Fruit fly (Drosophila melanogaster) whole organism, wandering third instar larva: ENCODE data around the gene CG14302.
A peak's percentile ranks its signal among the peaks of the same experiment; 100 is the strongest.

ENCODE experiments used
- Abd-B ChIP-seq: fragments of >200 bp; optimal IDR thresholded peaks from 2 replicates; lab custom pipeline; 2017; ENCODE audit warnings: missing biosample characterization, missing genetic modification characterization
- CG32264 ChIP-seq: fragments of 200-800 bp; sonication (Bioruptor generic); optimal IDR thresholded peaks from 2 replicates; lab custom pipeline; 2016; ENCODE audit warnings: missing biosample characterization, missing genetic modification characterization
- CrebA ChIP-seq: fragments of 200-800 bp; sonication (Bioruptor generic); optimal IDR thresholded peaks from 2 replicates; lab custom pipeline; 2016; ENCODE audit warnings: missing biosample characterization, mild to moderate bottlenecking, missing genetic modification characterization, borderline replicate concordance
- Dfd ChIP-seq: fragments of >200 bp; optimal IDR thresholded peaks from 2 replicates; lab custom pipeline; 2017; ENCODE audit warnings: missing biosample characterization, missing genetic modification characterization
- Dif ChIP-seq: fragments of 200-275, 200-300 bp; sonication (Bioruptor generic); optimal IDR thresholded peaks from 2 replicates; lab custom pipeline; 2018; ENCODE audit warnings: missing biosample characterization, missing genetic modification characterization; ENCODE audit not compliant: partially characterized antibody
- Hr78 ChIP-seq: fragments of >200 bp; optimal IDR thresholded peaks from 2 replicates; lab custom pipeline; 2017; ENCODE audit warnings: missing biosample characterization, missing genetic modification characterization
- Hr83 ChIP-seq: fragments of 200-300 bp; sonication (Bioruptor generic); optimal IDR thresholded peaks from 2 replicates; lab custom pipeline; 2016; ENCODE audit warnings: missing biosample characterization, mild to moderate bottlenecking, missing genetic modification characterization, moderate library complexity; ENCODE audit not compliant: poor library complexity, severe bottlenecking
- Jra ChIP-seq: sonication (Bioruptor generic); optimal IDR thresholded peaks from 2 replicates; lab custom pipeline; 2016; ENCODE audit warnings: missing biosample characterization, missing genetic modification characterization
- Myc ChIP-seq: fragments of >200 bp; optimal IDR thresholded peaks from 2 replicates; lab custom pipeline; 2017
- N ChIP-seq: fragments of >200 bp; optimal IDR thresholded peaks from 2 replicates; lab custom pipeline; 2018; ENCODE audit warnings: missing biosample characterization, missing external identifiers, missing genetic modification characterization
- OdsH ChIP-seq: fragments of 200-800 bp; sonication (Bioruptor generic); optimal IDR thresholded peaks from 2 replicates; lab custom pipeline; 2016; ENCODE audit warnings: missing biosample characterization, mild to moderate bottlenecking, missing genetic modification characterization
- Rel ChIP-seq, 2 experiments: fragments of 200-800 bp; sonication (Bioruptor generic) in 1 of 2; optimal IDR thresholded peaks; 2 replicates in 1 of 2; 3 replicates in 1 of 2; lab custom pipeline; 2016 to 2019; ENCODE audit warnings: mild to moderate bottlenecking in 2 of 2, missing biosample characterization in 2 of 2, missing genetic modification characterization in 2 of 2, moderate library complexity in 1 of 2
- Sp1 ChIP-seq: fragments of 200-800 bp; sonication (Bioruptor generic); optimal IDR thresholded peaks from 3 replicates; lab custom pipeline; 2019; ENCODE audit warnings: missing biosample characterization, mild to moderate bottlenecking, missing genetic modification characterization, moderate library complexity
- br ChIP-seq: fragments of 200-800 bp; sonication (Bioruptor generic); optimal IDR thresholded peaks from 2 replicates; lab custom pipeline; 2016; ENCODE audit warnings: missing biosample characterization, missing genetic modification characterization
- brk ChIP-seq: fragments of 200-800 bp; sonication (Bioruptor generic); optimal IDR thresholded peaks from 2 replicates; lab custom pipeline; 2016; ENCODE audit warnings: missing biosample characterization, mild to moderate bottlenecking, missing genetic modification characterization
- dl ChIP-seq, 2 experiments: fragments of 175-275, 200-275 bp in 1 of 2; fragments of 200-275 bp in 1 of 2; sonication (Bioruptor generic); optimal IDR thresholded peaks; lab custom pipeline; 2018; ENCODE audit warnings: mild to moderate bottlenecking in 2 of 2, missing biosample characterization in 2 of 2, missing genetic modification characterization in 2 of 2, moderate library complexity in 2 of 2; ENCODE audit not compliant: partially characterized antibody in 2 of 2, insufficient read depth in 1 of 2
- dmrt93B ChIP-seq: fragments of 200-800 bp; sonication (Bioruptor generic); optimal IDR thresholded peaks from 2 replicates; lab custom pipeline; 2018; ENCODE audit warnings: missing biosample characterization, mild to moderate bottlenecking, missing genetic modification characterization
- ey ChIP-seq: fragments of 200-800 bp; sonication (Bioruptor generic); optimal IDR thresholded peaks from 2 replicates; lab custom pipeline; 2016; ENCODE audit warnings: missing biosample characterization, missing genetic modification characterization
- foxo ChIP-seq, 2 experiments: fragments of 200-800 bp; sonication (Bioruptor generic); optimal IDR thresholded peaks; 2 replicates in 1 of 2; 3 replicates in 1 of 2; lab custom pipeline; 2016 to 2017; ENCODE audit warnings: missing biosample characterization in 2 of 2, missing genetic modification characterization in 2 of 2
- fru ChIP-seq: fragments of 200-800 bp; sonication (Bioruptor generic); optimal IDR thresholded peaks from 3 replicates; lab custom pipeline; 2016; ENCODE audit warnings: missing biosample characterization, mild to moderate bottlenecking, missing genetic modification characterization
- h ChIP-seq: fragments of 200-800 bp; sonication (Bioruptor generic); optimal IDR thresholded peaks from 3 replicates; lab custom pipeline; 2016; ENCODE audit warnings: missing biosample characterization, mild to moderate bottlenecking, missing genetic modification characterization
- jim ChIP-seq: fragments of 175-275, 200-325 bp; sonication (Bioruptor generic); optimal IDR thresholded peaks from 2 replicates; lab custom pipeline; 2016; ENCODE audit warnings: missing biosample characterization, mild to moderate bottlenecking, missing genetic modification characterization
- lola ChIP-seq: fragments of >200 bp; optimal IDR thresholded peaks from 2 replicates; lab custom pipeline; 2017; ENCODE audit warnings: missing biosample characterization, missing genetic modification characterization
- pan ChIP-seq: fragments of >200 bp; optimal IDR thresholded peaks from 2 replicates; lab custom pipeline; 2017
- psq ChIP-seq: fragments of 200-800 bp; sonication (Bioruptor generic); optimal IDR thresholded peaks from 3 replicates; lab custom pipeline; 2017; ENCODE audit warnings: missing biosample characterization, mild to moderate bottlenecking, missing genetic modification characterization, moderate library complexity
- rgr ChIP-seq: fragments of 200-800 bp; sonication (Bioruptor generic); optimal IDR thresholded peaks from 3 replicates; lab custom pipeline; 2016; ENCODE audit warnings: missing biosample characterization, mild to moderate bottlenecking, missing genetic modification characterization
- sv ChIP-seq: fragments of 200-800 bp; sonication (Bioruptor generic); optimal IDR thresholded peaks from 3 replicates; lab custom pipeline; 2016; ENCODE audit warnings: missing biosample characterization, missing genetic modification characterization
- tai ChIP-seq: sonication (Bioruptor generic); optimal IDR thresholded peaks from 2 replicates; lab custom pipeline; 2016; ENCODE audit warnings: missing biosample characterization, missing genetic modification characterization
- usp ChIP-seq: fragments of >200 bp; optimal IDR thresholded peaks from 2 replicates; lab custom pipeline; 2017; ENCODE audit warnings: missing biosample characterization, missing genetic modification characterization
- woc ChIP-seq: sonication (Bioruptor generic); optimal IDR thresholded peaks from 2 replicates; lab custom pipeline; 2016; ENCODE audit warnings: missing biosample characterization, mild to moderate bottlenecking, missing genetic modification characterization

The CG14302 gene

DNA sequence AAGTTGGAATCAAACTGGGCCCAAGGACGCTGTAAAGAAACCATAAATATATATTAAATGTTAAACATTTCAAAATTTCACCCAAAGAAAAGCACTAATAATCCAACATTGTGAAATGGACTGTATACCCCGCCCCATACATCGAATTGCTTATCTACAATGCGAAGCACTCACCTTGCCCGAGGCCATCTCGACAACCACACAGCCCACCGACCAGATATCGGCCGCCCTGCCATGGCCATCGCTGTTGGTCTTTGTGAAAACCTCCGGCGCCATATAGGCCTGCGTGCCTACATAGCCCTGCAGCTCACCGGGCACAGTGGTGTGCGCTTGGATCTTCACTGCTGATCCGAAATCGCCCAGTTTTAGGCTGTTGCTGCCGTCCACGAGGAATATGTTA is 1.1 kb downstream of the CG14302 start:
- TF ChIP-seq dl (GFP tag; optimal IDR thresholded peaks at IDR 0.05; lab: Kevin White, UChicago; ENCODE audit: insufficient read depth in 1 of 2, partially characterized antibody in 2 of 2) = no peak
- no peak for TF ChIP-seq CG32264
- TF ChIP-seq tai (GFP tag; lab: Kevin White, UChicago) = no peak
- no peak for TF ChIP-seq pan (lab: Kevin White, UChicago)
- TF ChIP-seq Abd-B (GFP tag; lab: Kevin White, UChicago) = no peak
- TF ChIP-seq dmrt93B (GFP tag; lab: Kevin White, UChicago) = no peak
- TF ChIP-seq jim (GFP tag; lab: Kevin White, UChicago) = no peak
- no peak for TF ChIP-seq Dfd (GFP tag; lab: Kevin White, UChicago)
- TF ChIP-seq Hr78 (GFP tag; lab: Kevin White, UChicago) = no peak
- TF ChIP-seq h = no peak
- TF ChIP-seq N = no peak
- TF ChIP-seq Sp1 (GFP tag; lab: Kevin White, UChicago) = no peak
- no peak for TF ChIP-seq brk (GFP tag; lab: Kevin White, UChicago)
- TF ChIP-seq lola (GFP tag; lab: Kevin White, UChicago) = no peak
- TF ChIP-seq fru = no peak
- no peak for TF ChIP-seq woc (GFP tag; lab: Kevin White, UChicago)

DNA sequence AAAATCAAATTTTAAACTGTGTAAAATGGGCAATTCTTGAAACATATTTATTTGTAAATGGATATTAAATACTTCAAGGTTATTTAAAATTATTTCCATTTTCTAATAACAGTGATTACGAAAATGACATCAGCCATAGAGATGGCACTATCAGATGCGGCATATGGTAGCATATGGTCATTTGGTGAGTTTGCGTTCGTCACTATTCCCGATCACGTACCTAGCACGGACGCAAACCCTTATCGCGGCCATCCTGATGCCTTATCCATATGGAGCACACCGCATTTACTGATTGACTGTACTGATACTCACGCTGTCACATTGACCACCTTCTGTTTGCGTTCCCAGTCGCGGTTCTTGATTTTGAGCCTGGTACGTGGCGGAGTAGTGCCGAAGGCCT is 5.6 kb downstream of the CG14302 start:
- TF ChIP-seq usp (no peak), br (GFP tag; lab: Kevin White, UChicago) (no peak), woc (GFP tag; lab: Kevin White, UChicago) (no peak), Dfd (GFP tag; lab: Kevin White, UChicago) (no peak), Sp1 (GFP tag; lab: Kevin White, UChicago) (no peak), Abd-B (GFP tag; lab: Kevin White, UChicago) (no peak), tai (GFP tag; lab: Kevin White, UChicago) (no peak), OdsH (GFP tag; lab: Kevin White, UChicago) (no peak), Rel (GFP tag; optimal IDR thresholded peaks at IDR 0.05; lab: Kevin White, UChicago) (no peak), Rel (tag; optimal IDR thresholded peaks at IDR 0.05; lab: Kevin White, UChicago) (no peak), foxo (GFP tag; optimal IDR thresholded peaks at IDR 0.05; lab: Kevin White, UChicago) (no peak), N (no peak), jim (GFP tag; lab: Kevin White, UChicago) (no peak), Dif (GFP tag; lab: Kevin White, UChicago) (no peak), Jra (no peak), rgr (GFP tag; lab: Kevin White, UChicago) (no peak), CrebA (GFP tag; lab: Kevin White, UChicago) (no peak), Myc (lab: Kevin White, UChicago) (no peak)

DNA sequence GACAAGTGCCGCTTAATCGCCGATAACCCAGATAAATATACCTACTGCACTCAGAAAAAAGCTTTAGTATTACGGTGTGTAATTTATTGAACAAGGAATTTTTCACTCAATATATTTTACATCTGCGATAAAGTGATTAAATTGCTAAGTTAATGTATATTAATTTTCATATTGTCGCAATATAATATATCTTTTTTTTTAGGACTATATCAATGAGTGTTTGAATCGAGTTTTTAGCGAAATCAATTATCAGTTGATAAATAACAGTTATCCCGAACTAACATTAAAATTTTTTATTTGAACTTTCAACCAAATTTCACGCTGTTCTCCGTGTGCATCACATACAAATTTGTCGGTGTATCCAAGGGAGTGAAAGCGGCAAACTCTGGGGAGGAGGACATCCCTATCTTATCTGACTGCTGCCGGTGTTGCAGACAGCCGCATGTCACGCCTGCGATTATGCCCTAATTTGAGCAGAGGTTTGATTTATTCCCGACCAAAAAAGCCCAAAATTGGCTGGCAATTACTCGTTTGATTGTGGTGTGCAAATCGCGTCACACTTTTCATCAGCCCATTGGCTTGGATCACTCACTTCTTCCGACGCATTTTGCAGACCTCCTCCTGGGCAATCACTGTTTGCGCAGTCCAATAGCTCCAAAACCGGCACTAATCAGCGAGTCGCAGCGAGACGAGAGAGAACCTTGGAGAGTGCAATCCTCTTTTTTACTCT is 6.4 kb downstream of the CG14302 start:
- TF ChIP-seq fru = peak; percentile 50
- TF ChIP-seq OdsH (GFP tag; lab: Kevin White, UChicago) = peak; percentile 53
- peak; percentile 28 for TF ChIP-seq psq (GFP tag; lab: Kevin White, UChicago)
- TF ChIP-seq Dif (GFP tag; lab: Kevin White, UChicago) = no peak
- TF ChIP-seq Hr83 (GFP tag; lab: Kevin White, UChicago) = peak; percentile 30
- no peak for TF ChIP-seq h
- no peak for TF ChIP-seq sv (GFP tag; lab: Kevin White, UChicago)
- peak; percentile 2 for TF ChIP-seq ey (GFP tag; lab: Kevin White, UChicago)
- no peak for TF ChIP-seq dmrt93B (GFP tag; lab: Kevin White, UChicago)
- peak; percentile 14 for TF ChIP-seq woc (GFP tag; lab: Kevin White, UChicago)
- peak in 1 of 2 experiments; percentile 51 for TF ChIP-seq foxo (GFP tag; optimal IDR thresholded peaks at IDR 0.05; lab: Kevin White, UChicago)
- no peak for TF ChIP-seq tai (GFP tag; lab: Kevin White, UChicago)

DNA sequence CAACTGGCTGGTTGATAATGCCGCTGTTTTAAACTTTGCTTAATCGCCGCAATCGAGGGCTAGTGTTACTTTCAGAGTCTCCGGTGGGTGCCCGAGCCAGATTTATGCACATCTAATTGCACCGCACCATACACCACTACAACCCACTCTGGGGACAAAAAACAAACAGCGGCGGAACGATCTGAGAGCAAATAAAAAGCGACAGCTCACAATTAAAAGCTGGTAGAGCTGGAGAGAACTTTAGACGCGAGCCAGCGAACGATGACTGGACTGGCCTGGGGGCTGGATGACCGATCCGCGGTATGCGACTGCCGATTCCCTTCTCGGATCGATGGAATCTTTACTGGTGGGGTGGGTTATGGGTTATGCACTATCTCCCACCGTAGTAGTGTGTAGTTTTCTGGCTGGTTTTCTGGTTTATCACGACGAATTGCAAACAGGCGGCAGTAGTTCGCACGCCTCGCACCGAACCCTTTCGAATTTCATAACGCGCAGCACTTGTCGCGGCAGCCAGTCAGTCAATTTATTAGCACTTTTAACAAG is 7.0 kb downstream of the CG14302 start:
- TF ChIP-seq foxo (GFP tag; optimal IDR thresholded peaks at IDR 0.05; lab: Kevin White, UChicago) (peak in 1 of 2 experiments; percentile 3), tai (GFP tag; lab: Kevin White, UChicago) (no peak), Sp1 (GFP tag; lab: Kevin White, UChicago) (peak; percentile 13)
